Worm (Caenorhabditis elegans): ENCODE measurements around the gene col-95.

ce11 chrIII:11680514-11680913, 23.3 kb upstream of the col-95 start:
- no peak for TF ChIP-seq ceh-82 (tag; optimal IDR thresholded peaks at IDR 0.05)
- TF ChIP-seq tbx-2 (tag; optimal IDR thresholded peaks at IDR 0.05): no peak
- TF ChIP-seq fkh-10 (GFP tag; optimal IDR thresholded peaks at IDR 0.05): no peak
- TF ChIP-seq zag-1 (tag; optimal IDR thresholded peaks at IDR 0.05): no peak
- TF ChIP-seq nhr-76 (tag; optimal IDR thresholded peaks at IDR 0.05): no peak
- no peak for TF ChIP-seq elt-3 (tag; optimal IDR thresholded peaks at IDR 0.05)
- no peak for TF ChIP-seq lin-15B (tag; optimal IDR thresholded peaks at IDR 0.05)
- TF ChIP-seq nhr-77 (tag; optimal IDR thresholded peaks at IDR 0.05): no peak

Measured in whole organism, L3 larva.